Worm (Caenorhabditis elegans): ENCODE data around the gene pals-20.

The pals-20 gene

DNA sequence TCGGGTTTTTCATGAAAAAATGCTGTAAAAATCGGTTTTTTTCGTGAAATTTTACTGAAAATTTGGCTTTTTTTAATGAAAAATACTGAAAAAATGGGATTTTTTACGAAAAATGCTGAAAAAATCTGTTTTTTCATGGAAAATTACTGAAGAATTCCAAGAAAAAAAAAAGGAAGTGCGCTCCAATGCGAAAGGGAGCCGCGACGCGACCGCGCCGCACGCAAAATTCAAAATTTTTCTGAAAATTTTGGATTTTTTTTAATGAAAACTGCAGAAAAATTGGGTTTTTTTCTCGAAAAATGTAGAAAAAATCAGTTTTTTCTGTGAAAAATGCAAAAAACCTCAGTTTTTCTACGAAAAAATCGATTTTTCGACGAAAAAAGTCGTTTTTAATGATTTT, 28.4 kb upstream of the pals-20 start:
- TF ChIP-seq unc-39 (tag; optimal IDR thresholded peaks at IDR 0.05) (no peak), snpc-4 (tag; optimal IDR thresholded peaks at IDR 0.05) (no peak), ceh-16 (tag; optimal IDR thresholded peaks at IDR 0.05) (no peak), nhr-12 (tag; optimal IDR thresholded peaks at IDR 0.05) (no peak), egl-27 (tag; optimal IDR thresholded peaks at IDR 0.05) (no peak), eor-1 (tag; optimal IDR thresholded peaks at IDR 0.05) (no peak), nhr-43 (tag; optimal IDR thresholded peaks at IDR 0.05; ENCODE audit: poor library complexity, severe bottlenecking) (no peak), unc-62 (GFP tag; optimal IDR thresholded peaks at IDR 0.05) (no peak), elt-1 (tag; optimal IDR thresholded peaks at IDR 0.05) (no peak), pha-4 (tag; optimal IDR thresholded peaks at IDR 0.05) (no peak), ama-1 (optimal IDR thresholded peaks at IDR 0.05) (no peak), nfya-1 (tag; optimal IDR thresholded peaks at IDR 0.05; ENCODE audit: insufficient read depth) (no peak), mml-1 (tag; optimal IDR thresholded peaks at IDR 0.05) (no peak), lin-15B (tag; optimal IDR thresholded peaks at IDR 0.05) (no peak), daf-12 (tag; optimal IDR thresholded peaks at IDR 0.05) (no peak), hmg-11 (tag; optimal IDR thresholded peaks at IDR 0.05) (no peak)

ce11 chrIII:1413890-1414613, 25.9 kb upstream of the pals-20 start, which contains the start of gene Y82E9BR.14:
TSS of gene Y82E9BR.14 (minus strand) at chrIII:1414116.
- no peak for TF ChIP-seq fkh-2 (tag; optimal IDR thresholded peaks at IDR 0.05)
- no peak for TF ChIP-seq nhr-28 (tag; optimal IDR thresholded peaks at IDR 0.05)
- no peak for TF ChIP-seq tbx-2 (tag; optimal IDR thresholded peaks at IDR 0.05)
- no peak for TF ChIP-seq ceh-9 (tag; optimal IDR thresholded peaks at IDR 0.05)
- no peak for TF ChIP-seq snpc-4 (tag; optimal IDR thresholded peaks at IDR 0.05)
- peak; percentile 45 for TF ChIP-seq elt-2 (tag; optimal IDR thresholded peaks at IDR 0.05)
- TF ChIP-seq pqm-1 (tag; optimal IDR thresholded peaks at IDR 0.05): peak; percentile 19
- TF ChIP-seq sea-2 (GFP tag; optimal IDR thresholded peaks at IDR 0.05): no peak

- TF ChIP-seq skn-1 (tag; optimal IDR thresholded peaks at IDR 0.05) (no peak), ama-1 (optimal IDR thresholded peaks at IDR 0.05) (no peak), ceh-16 (tag; optimal IDR thresholded peaks at IDR 0.05) (no peak), nhr-67 (tag; optimal IDR thresholded peaks at IDR 0.05) (no peak)
Measured at ce11 chrIII:1413125-1413837, 25.2 kb upstream of the pals-20 start.

DNA sequence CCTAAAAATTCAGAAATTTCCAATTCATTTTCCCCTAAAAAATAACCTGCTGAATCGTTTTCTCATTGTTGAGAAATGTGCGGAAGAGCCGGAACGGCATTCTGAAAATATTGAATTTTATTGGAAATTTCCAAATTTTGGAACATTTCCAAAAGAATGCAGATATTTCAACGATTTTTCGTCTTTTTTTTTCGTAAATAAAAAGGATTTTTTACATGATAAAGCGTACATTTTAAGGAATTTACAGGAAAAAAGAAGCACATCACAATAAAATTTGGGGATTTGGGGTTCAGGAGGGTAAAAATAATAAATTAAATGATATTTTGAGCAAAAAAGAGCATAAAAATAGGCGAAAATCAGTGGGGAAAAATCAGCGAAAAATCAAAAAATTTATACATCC, 21.0 kb upstream of the pals-20 start, which contains the start of gene Y82E9BR.22:
TSS of gene Y82E9BR.22 (minus strand) at position 101 of the 400 bp plus-strand sequence.
- TF ChIP-seq nhr-11 (tag; optimal IDR thresholded peaks at IDR 0.05) (no peak), fkh-2 (tag; optimal IDR thresholded peaks at IDR 0.05) (no peak), nhr-28 (tag; optimal IDR thresholded peaks at IDR 0.05) (no peak), ceh-28 (tag; optimal IDR thresholded peaks at IDR 0.05) (no peak), ztf-4 (tag; optimal IDR thresholded peaks at IDR 0.05) (no peak), nhr-237 (tag; optimal IDR thresholded peaks at IDR 0.05) (no peak), fos-1 (tag; optimal IDR thresholded peaks at IDR 0.05) (no peak), jun-1 (tag; optimal IDR thresholded peaks at IDR 0.05) (no peak), tbx-2 (tag; optimal IDR thresholded peaks at IDR 0.05) (no peak), fkh-10 (GFP tag; optimal IDR thresholded peaks at IDR 0.05) (no peak)

ce11 chrIII:1403108-1403507, 15.0 kb upstream of the pals-20 start, which contains the start of gene pals-18:
TSS of gene pals-18 (plus strand) at chrIII:1403408.
- TF ChIP-seq daf-12 (tag; optimal IDR thresholded peaks at IDR 0.05) (no peak), eor-1 (tag; optimal IDR thresholded peaks at IDR 0.05) (no peak), mdl-1 (tag; optimal IDR thresholded peaks at IDR 0.05) (no peak), nhr-28 (tag; optimal IDR thresholded peaks at IDR 0.05) (no peak), lin-39 (tag; optimal IDR thresholded peaks at IDR 0.05) (no peak), egl-5 (tag; optimal IDR thresholded peaks at IDR 0.05) (no peak), nhr-11 (tag; optimal IDR thresholded peaks at IDR 0.05) (no peak), ceh-82 (tag; optimal IDR thresholded peaks at IDR 0.05) (no peak), lsy-12 (tag; optimal IDR thresholded peaks at IDR 0.05) (no peak), pqm-1 (tag; optimal IDR thresholded peaks at IDR 0.05) (no peak), nfya-1 (tag; optimal IDR thresholded peaks at IDR 0.05; ENCODE audit: insufficient read depth) (no peak), aly-2 (tag; optimal IDR thresholded peaks at IDR 0.05) (no peak), fkh-10 (GFP tag; optimal IDR thresholded peaks at IDR 0.05) (no peak), sea-2 (GFP tag; optimal IDR thresholded peaks at IDR 0.05) (no peak)
